Fruit fly (Drosophila melanogaster) Kc167 (cell line): ENCODE measurements around the gene CG18473.

ENCODE experiments used
- Myc ChIP-seq: fragments of >200 bp; optimal IDR thresholded peaks from 2 replicates; lab custom pipeline; 2017; ENCODE audit warnings: missing external identifiers
- Sin3A ChIP-seq: fragments of >200 bp; optimal IDR thresholded peaks from 2 replicates; lab custom pipeline; 2018; ENCODE audit warnings: missing external identifiers
- h ChIP-seq: fragments of >200 bp; optimal IDR thresholded peaks from 3 replicates; lab custom pipeline; 2018; ENCODE audit warnings: missing external identifiers
- insv ChIP-seq: fragments of >200 bp; optimal IDR thresholded peaks from 3 replicates; lab custom pipeline; 2018; ENCODE audit warnings: missing external identifiers
- psq ChIP-seq: fragments of >200 bp; optimal IDR thresholded peaks from 2 replicates; lab custom pipeline; 2017; ENCODE audit warnings: missing external identifiers
- ttk ChIP-seq: sonication (Bioruptor generic); optimal IDR thresholded peaks from 2 replicates; lab custom pipeline; 2017; ENCODE audit warnings: missing external identifiers

CG18473 gene

dm6 chr3R:9376789-9377188, 13.7 kb downstream of the CG18473 start:
- TF ChIP-seq Sin3A (lab: Kevin White, UChicago) (no peak), insv (no peak), psq (lab: Kevin White, UChicago) (no peak), h (lab: Kevin White, UChicago) (no peak), ttk (no peak), Myc (no peak)

DNA sequence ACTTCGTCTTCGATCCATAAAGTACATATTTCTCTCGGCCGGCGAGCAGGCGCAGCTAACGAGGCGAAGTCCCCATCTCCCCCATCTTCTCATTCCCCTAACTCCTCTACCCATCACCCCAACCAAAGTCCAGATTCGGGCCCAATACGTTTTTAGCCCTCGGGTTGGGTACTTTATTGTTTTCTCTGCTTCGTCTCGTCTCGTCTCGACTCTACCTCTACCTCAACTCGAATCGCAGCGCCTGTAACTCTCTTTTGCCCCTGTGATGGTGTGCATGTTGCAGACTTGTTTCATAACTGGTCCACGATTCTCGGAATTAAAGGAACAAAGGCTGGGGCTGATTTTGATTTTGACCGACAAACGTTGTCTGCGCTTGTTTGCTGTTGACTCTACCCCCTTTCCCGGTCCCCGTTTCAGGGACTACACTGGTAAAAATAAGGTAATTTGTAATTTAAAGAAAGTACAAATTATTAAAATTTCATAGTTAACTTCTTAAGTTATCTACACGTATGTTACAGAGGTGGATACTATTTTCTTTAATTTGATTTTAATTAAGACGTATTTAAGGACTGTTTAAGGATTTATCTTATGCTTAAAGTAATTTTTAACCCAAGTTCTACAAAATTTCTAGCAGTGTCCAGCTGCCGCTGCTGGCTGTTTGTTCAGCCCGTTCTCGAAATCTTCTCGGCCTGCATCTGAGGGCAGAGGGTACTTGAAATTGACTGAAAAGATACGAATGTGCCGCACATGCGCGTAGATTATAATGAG, 15.7 kb downstream of the CG18473 start:
- no peak for TF ChIP-seq Sin3A (lab: Kevin White, UChicago)
- no peak for TF ChIP-seq psq (lab: Kevin White, UChicago)
- no peak for TF ChIP-seq ttk
- no peak for TF ChIP-seq h (lab: Kevin White, UChicago)
- TF ChIP-seq insv = no peak
- TF ChIP-seq Myc = no peak

DNA sequence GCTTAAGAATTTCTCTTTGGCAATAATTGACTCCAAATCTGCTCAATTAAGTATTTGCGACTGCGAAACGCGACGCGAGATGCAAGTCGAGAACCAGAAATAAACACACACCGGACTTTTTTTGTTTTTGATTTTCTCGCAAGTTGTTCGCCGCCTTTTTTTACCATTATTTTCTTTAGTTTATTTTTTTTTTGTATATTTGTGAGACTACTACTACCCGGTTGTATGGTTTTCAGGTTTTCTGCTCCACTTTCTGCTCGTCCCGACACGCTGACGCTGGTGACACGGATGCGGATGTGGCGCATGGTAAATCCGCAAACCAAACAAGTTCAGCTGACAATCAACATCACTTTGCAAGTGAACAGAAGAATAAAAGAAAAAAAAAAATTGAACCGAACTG, 17.9 kb downstream of the CG18473 start:
- TF ChIP-seq ttk = no peak
- no peak for TF ChIP-seq insv
- TF ChIP-seq h (lab: Kevin White, UChicago) = no peak
- TF ChIP-seq Sin3A (lab: Kevin White, UChicago) = no peak
- no peak for TF ChIP-seq psq (lab: Kevin White, UChicago)
- TF ChIP-seq Myc = no peak

- no peak for TF ChIP-seq ttk
- no peak for TF ChIP-seq Sin3A (lab: Kevin White, UChicago)
- TF ChIP-seq h (lab: Kevin White, UChicago) = no peak
- no peak for TF ChIP-seq insv
- TF ChIP-seq Myc = no peak
- no peak for TF ChIP-seq psq (lab: Kevin White, UChicago)
Observed at dm6 chr3R:9385987-9386386, 22.9 kb downstream of the CG18473 start.

DNA sequence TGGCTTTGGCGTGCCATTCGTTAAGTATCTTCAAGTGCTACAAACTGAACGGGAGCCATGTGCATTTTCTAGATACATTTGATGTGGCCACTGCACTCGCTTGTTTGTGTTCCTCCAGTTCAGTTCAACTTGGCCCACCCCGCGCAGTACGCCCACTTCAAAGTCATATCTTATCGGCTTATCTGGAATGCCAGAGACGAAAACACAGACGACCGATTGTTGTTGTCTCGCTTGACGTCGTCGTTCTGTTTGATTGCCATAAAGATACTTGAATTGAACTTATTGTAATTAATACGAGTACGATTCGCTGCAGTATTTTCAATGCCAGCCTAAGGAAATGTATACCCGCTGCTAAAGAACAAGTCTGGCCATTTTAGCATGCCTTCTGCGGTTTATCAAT, 24.5 kb downstream of the CG18473 start:
- TF ChIP-seq ttk (no peak), Sin3A (lab: Kevin White, UChicago) (no peak), h (lab: Kevin White, UChicago) (no peak), insv (no peak), psq (lab: Kevin White, UChicago) (no peak), Myc (no peak)

dm6 chr3R:9388321-9388720, 25.2 kb downstream of the CG18473 start:
- TF ChIP-seq Myc (no peak), psq (lab: Kevin White, UChicago) (no peak), Sin3A (lab: Kevin White, UChicago) (no peak), h (lab: Kevin White, UChicago) (no peak)

DNA sequence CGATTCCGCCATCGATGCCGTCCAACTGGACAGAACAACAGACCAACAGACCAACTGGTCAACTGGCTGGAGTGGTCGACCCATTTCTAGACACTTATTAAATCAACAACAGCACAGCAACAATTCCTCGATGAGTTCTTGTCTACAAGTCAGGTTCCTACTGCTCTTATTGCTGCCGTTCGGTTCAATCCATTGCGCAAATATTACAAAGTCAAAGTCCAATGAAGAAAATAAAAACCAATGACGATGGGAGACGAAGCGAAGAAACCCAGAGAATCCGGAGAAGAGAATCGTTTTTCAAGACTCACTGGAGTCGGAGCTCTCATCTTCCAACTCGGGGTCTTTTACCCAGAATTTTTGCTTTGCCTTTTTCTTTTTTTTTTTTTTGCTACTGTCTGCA, 25.9 kb downstream of the CG18473 start:
- TF ChIP-seq ttk = no peak
- no peak for TF ChIP-seq h (lab: Kevin White, UChicago)
- TF ChIP-seq insv = no peak
- no peak for TF ChIP-seq Myc
- no peak for TF ChIP-seq psq (lab: Kevin White, UChicago)
- TF ChIP-seq Sin3A (lab: Kevin White, UChicago) = no peak

DNA sequence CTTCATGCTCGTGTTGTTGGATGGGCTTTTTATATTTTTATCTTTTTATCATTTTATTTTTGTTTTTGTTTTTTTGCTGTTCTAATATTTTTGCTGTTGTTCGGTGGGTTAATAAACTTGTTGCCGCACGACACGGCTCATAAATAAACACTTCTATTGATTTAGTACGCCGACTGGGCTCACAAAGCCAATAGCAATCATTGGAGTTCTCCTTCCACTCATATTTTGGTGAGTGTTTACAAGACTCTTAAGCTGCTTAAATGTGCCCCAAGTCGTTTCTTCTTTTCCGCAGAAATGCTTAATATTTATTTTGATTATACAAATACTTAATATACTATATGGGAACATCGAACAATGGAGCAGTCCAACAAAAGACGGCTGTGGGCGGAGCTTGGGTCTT, 27.1 kb downstream of the CG18473 start:
- TF ChIP-seq insv (no peak), Myc (no peak), Sin3A (lab: Kevin White, UChicago) (no peak), ttk (no peak), h (lab: Kevin White, UChicago) (no peak), psq (lab: Kevin White, UChicago) (no peak)

DNA sequence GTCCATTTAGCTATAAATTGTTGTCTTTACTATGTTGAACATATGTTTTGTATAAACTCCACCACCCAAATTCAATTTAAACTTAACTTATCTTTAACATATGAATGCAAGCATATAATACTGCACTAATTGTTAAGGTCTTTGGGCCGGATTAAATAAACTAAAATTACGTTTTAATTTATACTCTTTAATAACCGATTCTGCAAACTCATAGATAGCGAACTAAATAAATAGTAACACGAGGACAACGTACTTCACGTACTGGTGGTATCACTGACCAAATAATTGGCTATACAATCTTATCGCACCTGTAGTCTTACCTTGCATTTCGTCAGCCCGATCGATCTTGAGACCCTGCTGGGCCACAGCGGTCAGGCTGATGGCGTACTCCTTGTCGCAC, 29.3 kb downstream of the CG18473 start:
- TF ChIP-seq psq (lab: Kevin White, UChicago) (no peak), ttk (no peak), h (lab: Kevin White, UChicago) (no peak), Sin3A (lab: Kevin White, UChicago) (no peak), insv (no peak), Myc (no peak)

dm6 chr3R:9393542-9394025, 30.5 kb downstream of the CG18473 start:
- no peak for TF ChIP-seq Sin3A (lab: Kevin White, UChicago)
- no peak for TF ChIP-seq insv
- TF ChIP-seq psq (lab: Kevin White, UChicago) = no peak
- no peak for TF ChIP-seq ttk
- no peak for TF ChIP-seq Myc
- TF ChIP-seq h (lab: Kevin White, UChicago) = no peak

dm6 chr3R:9394385-9395042, 31.4 kb downstream of the CG18473 start, which contains the start of gene FER:
Gene FER, minus strand, starts transcription at chr3R:9394546.
- TF ChIP-seq ttk (no peak), h (lab: Kevin White, UChicago) (no peak), Myc (no peak), Sin3A (lab: Kevin White, UChicago) (no peak), psq (lab: Kevin White, UChicago) (no peak), insv (no peak)

DNA sequence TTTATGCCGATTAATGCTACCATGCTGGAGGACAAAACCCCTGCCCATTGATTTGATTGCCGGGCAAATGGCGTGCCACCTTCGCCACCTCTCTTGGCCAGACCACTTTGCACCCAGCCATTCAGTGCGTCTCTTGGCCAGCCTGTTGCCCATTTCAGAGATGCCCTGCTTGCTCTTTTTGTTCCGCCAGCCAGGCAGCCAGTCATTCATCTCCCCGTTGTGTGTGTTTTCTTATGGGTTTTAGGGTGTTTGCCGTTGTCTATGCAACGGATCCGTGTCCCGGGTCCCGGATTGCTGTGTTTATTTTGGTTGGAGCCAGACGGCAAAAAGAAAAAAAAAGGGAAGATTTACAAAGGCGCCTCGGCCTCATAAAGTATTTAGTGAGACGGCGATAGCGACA, 32.9 kb downstream of the CG18473 start:
- TF ChIP-seq ttk (no peak), h (lab: Kevin White, UChicago) (no peak), psq (lab: Kevin White, UChicago) (no peak), Sin3A (lab: Kevin White, UChicago) (no peak), insv (no peak), Myc (no peak)

- TF ChIP-seq psq (lab: Kevin White, UChicago) (no peak), Myc (no peak), ttk (no peak), Sin3A (lab: Kevin White, UChicago) (no peak)
Observed at dm6 chr3R:9397890-9398289, 34.8 kb downstream of the CG18473 start, which contains the start of gene Or85f. Gene Or85f, plus strand, starts transcription at chr3R:9398190.
